Worm (Caenorhabditis elegans): ENCODE measurements around the gene F01D5.7.

ce11 chrII:14003821-14004430, 4.5 kb upstream of the F01D5.7 start:
- TF ChIP-seq vab-15 (tag; optimal IDR thresholded peaks at IDR 0.05) (no peak), skn-1 (tag; optimal IDR thresholded peaks at IDR 0.05) (no peak), grh-1 (GFP tag; IDR thresholded peaks at IDR 0.05) (no peak), ztf-11 (tag; optimal IDR thresholded peaks at IDR 0.05) (no peak), lir-3 (tag; optimal IDR thresholded peaks at IDR 0.05; ENCODE audit: poor library complexity) (no peak), nhr-20 (tag; optimal IDR thresholded peaks at IDR 0.05) (no peak), swsn-7 (tag; optimal IDR thresholded peaks at IDR 0.05) (no peak), fkh-10 (GFP tag; optimal IDR thresholded peaks at IDR 0.05) (no peak), isw-1 (GFP tag; IDR thresholded peaks at IDR 0.05) (no peak)

Measured in whole organism, L1 larva.